Worm (Caenorhabditis elegans) whole organism, L2 larva: ENCODE results near the gene str-135.

ENCODE experiments used
- ZK546.5 ChIP-seq: sonication (generic microtip); optimal IDR thresholded peaks from 2 replicates; lab custom pipeline; 2017; ENCODE audit warnings: missing biosample characterization, missing genetic modification characterization
- blmp-1 ChIP-seq: sonication (generic microtip); optimal IDR thresholded peaks from 2 replicates; lab custom pipeline; 2017; ENCODE audit warnings: missing genetic modification characterization, mild to moderate bottlenecking, missing compliant biosample characterization, antibody characterized with exemption, moderate library complexity; ENCODE audit not compliant: insufficient read depth
- elt-1 ChIP-seq: fragments of 150-350 bp; optimal IDR thresholded peaks from 2 replicates; lab custom pipeline; 2014; ENCODE audit warnings: missing biosample characterization, missing genetic modification characterization
- mab-5 ChIP-seq: fragments of 150-350 bp; optimal IDR thresholded peaks from 2 replicates; lab custom pipeline; 2014; ENCODE audit warnings: missing biosample characterization, missing genetic modification characterization

DNA sequence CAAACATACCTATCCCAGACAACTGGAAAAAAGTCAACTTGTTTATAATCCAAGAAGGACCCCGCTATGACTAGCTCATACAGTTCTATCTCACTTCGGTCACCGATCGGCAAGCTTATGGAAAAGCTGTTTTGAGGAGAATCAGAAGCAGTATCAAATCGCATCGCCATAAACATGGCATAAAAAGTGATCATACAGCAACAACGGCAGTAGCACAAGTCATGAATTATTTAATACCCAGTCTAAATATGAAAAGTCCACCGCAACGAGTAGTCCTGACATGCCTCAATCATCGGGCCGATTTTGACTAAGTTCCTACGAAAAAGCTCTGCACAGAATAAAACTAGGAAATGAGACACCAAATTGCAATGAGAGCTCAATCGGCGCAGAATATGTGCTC lies 42.9 kb upstream of the str-135 start:
- TF ChIP-seq ZK546.5 (tag; lab: Kevin White, UChicago) (no peak), elt-1 (tag; lab: Kevin White, UChicago) (no peak), blmp-1 (tag; lab: Kevin White, UChicago) (no peak), mab-5 (tag; lab: Kevin White, UChicago) (no peak)
